Worm (Caenorhabditis elegans): ENCODE measurements around the gene C43F9.11.

ce11 chrIV:10614918-10615477 is 18.4 kb downstream of the C43F9.11 start, which contains the start of gene ptr-14:
- no peak for TF ChIP-seq ztf-4 (tag; optimal IDR thresholded peaks at IDR 0.05)
- TF ChIP-seq lin-13 (GFP tag; optimal IDR thresholded peaks at IDR 0.05): no peak
- no peak for TF ChIP-seq dmd-4 (tag; optimal IDR thresholded peaks at IDR 0.05)
- TF ChIP-seq nhr-237 (tag; optimal IDR thresholded peaks at IDR 0.05): no peak
- no peak for TF ChIP-seq nhr-12 (tag; optimal IDR thresholded peaks at IDR 0.05)
- TF ChIP-seq unc-62 (GFP tag; optimal IDR thresholded peaks at IDR 0.05): no peak
- no peak for TF ChIP-seq zag-1 (tag; optimal IDR thresholded peaks at IDR 0.05)
- no peak for TF ChIP-seq elt-3 (tag; optimal IDR thresholded peaks at IDR 0.05)
- no peak for TF ChIP-seq ZK546.5 (tag; optimal IDR thresholded peaks at IDR 0.05)
- TF ChIP-seq alr-1 (tag; optimal IDR thresholded peaks at IDR 0.05): no peak
